Worm (Caenorhabditis elegans): Measurements from ENCODE around the gene aptf-1.

- TF ChIP-seq ama-1 (optimal IDR thresholded peaks at IDR 0.05): no peak
- no peak for TF ChIP-seq flt-1 (GFP tag; IDR thresholded peaks at IDR 0.05)
- no peak for TF ChIP-seq tbx-11 (GFP tag; IDR thresholded peaks at IDR 0.05)
- TF ChIP-seq scrt-1 (GFP tag; IDR thresholded peaks at IDR 0.05): no peak
- TF ChIP-seq tra-4 (tag; optimal IDR thresholded peaks at IDR 0.05): no peak
- TF ChIP-seq ceh-36 (tag; optimal IDR thresholded peaks at IDR 0.05): no peak
Measured at ce11 chrII:6448189-6448588, 6.6 kb upstream of the aptf-1 start.

Measured in whole organism, early embryonic.